Worm (Caenorhabditis elegans): ENCODE measurements around the gene C49C8.6.

The C49C8.6 gene

DNA sequence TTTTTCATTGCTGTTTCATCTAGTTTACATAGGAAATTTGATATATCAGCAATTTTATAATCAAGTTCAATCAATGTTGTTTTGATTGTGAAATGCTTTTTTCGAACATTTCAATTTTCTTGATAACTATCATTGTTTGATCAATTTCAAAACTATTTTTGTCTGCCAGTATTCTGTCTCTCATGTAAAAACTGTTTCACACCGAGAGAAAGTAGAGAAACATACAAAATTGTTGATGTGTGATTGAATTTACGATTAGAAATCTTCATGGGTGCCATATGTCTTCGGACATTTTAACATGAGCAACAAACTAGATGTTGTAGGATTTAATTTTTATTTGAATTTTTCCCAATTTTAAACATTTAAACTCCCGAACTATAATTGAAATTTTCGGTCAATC, 7.3 kb downstream of the C49C8.6 start, which contains the start of gene C49C8.2:
Gene C49C8.2, plus strand, starts transcription at position 393 of the 400 bp plus-strand sequence.
- TF ChIP-seq T23F11.4 (GFP tag; optimal IDR thresholded peaks at IDR 0.05) (no peak), pha-4 (tag; optimal IDR thresholded peaks at IDR 0.05) (no peak)

DNA sequence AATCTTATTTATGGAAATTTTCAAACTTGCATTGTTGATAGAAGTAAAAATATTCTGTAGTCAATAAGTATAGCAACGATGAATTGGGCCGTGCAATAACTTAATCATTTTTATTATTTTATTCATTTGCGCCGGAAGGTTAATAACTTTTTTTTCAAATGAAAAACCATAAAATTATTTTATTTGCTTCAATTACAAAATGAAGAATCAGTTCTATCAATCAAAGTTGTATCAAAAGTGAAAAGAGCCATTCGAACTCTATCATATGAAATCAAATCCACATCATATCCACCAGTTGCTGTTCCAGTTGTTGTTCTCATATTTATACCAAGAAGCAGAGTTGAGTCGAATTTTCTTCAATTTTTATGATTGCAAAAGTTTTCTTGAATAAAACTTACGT, 9.5 kb downstream of the C49C8.6 start, which contains the start of gene cyp-33E1:
Gene cyp-33E1, minus strand, starts transcription at position 101 of the 400 bp plus-strand sequence.
- TF ChIP-seq pag-3 (tag; optimal IDR thresholded peaks at IDR 0.05; ENCODE audit: borderline replicate concordance) (no peak), nfya-1 (tag; optimal IDR thresholded peaks at IDR 0.05) (no peak), ceh-9 (tag; optimal IDR thresholded peaks at IDR 0.05) (no peak), mec-3 (tag; optimal IDR thresholded peaks at IDR 0.05; ENCODE audit: borderline replicate concordance) (no peak), ceh-34 (tag; optimal IDR thresholded peaks at IDR 0.05) (no peak), tbx-7 (tag; optimal IDR thresholded peaks at IDR 0.05) (no peak), ets-4 (tag; optimal IDR thresholded peaks at IDR 0.05) (no peak), hlh-30 (tag; optimal IDR thresholded peaks at IDR 0.05; ENCODE audit: insufficient read depth) (no peak)

DNA sequence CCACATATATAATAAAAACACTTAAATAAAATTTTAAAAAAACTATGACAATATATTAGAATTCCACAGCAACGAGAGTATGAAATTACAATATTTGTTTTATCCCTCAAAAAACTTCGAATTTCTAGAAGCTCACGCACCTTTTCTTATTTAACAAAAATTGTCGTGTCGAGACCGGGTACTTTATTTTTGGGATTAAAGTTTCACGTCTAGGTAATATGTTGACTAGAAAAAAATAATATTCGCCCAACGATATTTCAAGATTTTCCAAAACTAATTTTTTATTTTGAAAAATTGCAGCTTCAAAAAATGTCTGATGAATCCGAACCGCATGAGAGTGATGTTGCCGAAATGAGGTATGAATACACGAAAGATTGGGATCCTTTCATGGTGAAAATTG, 13.6 kb downstream of the C49C8.6 start, which contains the start of gene C49C8.3:
Gene C49C8.3, plus strand, starts transcription at position 301 of the 400 bp plus-strand sequence.
- no peak for TF ChIP-seq unc-86 (tag; optimal IDR thresholded peaks at IDR 0.05)
- TF ChIP-seq dmd-4 (tag; optimal IDR thresholded peaks at IDR 0.05; ENCODE audit: borderline replicate concordance) = no peak
- TF ChIP-seq ceh-34 (tag; optimal IDR thresholded peaks at IDR 0.05) = no peak
- no peak for TF ChIP-seq ceh-18 (tag; optimal IDR thresholded peaks at IDR 0.05)
- TF ChIP-seq pqm-1 (tag; optimal IDR thresholded peaks at IDR 0.05) = no peak
- no peak for TF ChIP-seq pax-1 (tag; optimal IDR thresholded peaks at IDR 0.05)
- no peak for TF ChIP-seq unc-55 (GFP tag; optimal IDR thresholded peaks at IDR 0.05)
- no peak for TF ChIP-seq hlh-13 (GFP tag; optimal IDR thresholded peaks at IDR 0.05)
- TF ChIP-seq ama-1 (optimal IDR thresholded peaks at IDR 0.05) = no peak
- no peak for TF ChIP-seq pros-1 (tag; optimal IDR thresholded peaks at IDR 0.05)
- TF ChIP-seq elt-4 (tag; optimal IDR thresholded peaks at IDR 0.05) = no peak
- TF ChIP-seq Y22D7AL.16 (tag; optimal IDR thresholded peaks at IDR 0.05) = no peak
- TF ChIP-seq sdc-2 (tag; optimal IDR thresholded peaks at IDR 0.05) = no peak
- TF ChIP-seq ceh-9 (tag; optimal IDR thresholded peaks at IDR 0.05) = no peak

DNA sequence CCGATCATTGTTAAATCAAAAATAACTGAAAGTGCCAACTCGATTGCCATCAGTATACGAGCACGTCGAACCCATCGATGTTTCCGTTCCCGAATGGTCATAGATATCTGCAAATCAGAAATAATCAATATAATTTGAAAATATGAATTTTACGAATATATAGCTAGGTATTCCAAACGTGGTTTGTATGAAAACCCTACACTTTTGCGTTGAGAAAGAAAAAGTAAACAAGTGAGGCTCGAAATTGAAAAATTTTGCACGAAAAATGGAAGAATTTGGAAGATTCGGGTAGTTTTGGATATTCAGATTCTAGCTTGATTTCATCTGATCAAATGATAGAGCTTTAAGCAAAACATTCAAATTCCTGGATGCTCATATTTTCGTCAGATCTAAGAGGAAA, 19.3 kb downstream of the C49C8.6 start, which contains the start of gene F42A9.9:
Gene F42A9.9, minus strand, starts transcription at position 101 of the 400 bp plus-strand sequence.
- TF ChIP-seq fkh-10 (GFP tag; optimal IDR thresholded peaks at IDR 0.05) (no peak), ceh-6 (GFP tag; optimal IDR thresholded peaks at IDR 0.05) (no peak), ceh-14 (tag; optimal IDR thresholded peaks at IDR 0.05) (no peak), elt-4 (tag; optimal IDR thresholded peaks at IDR 0.05) (no peak), unc-42 (tag; optimal IDR thresholded peaks at IDR 0.05) (no peak), C38D4.7 (GFP tag; optimal IDR thresholded peaks at IDR 0.05) (no peak), eyg-1 (tag; optimal IDR thresholded peaks at IDR 0.05) (no peak), ahr-1 (tag; optimal IDR thresholded peaks at IDR 0.05) (no peak), unc-86 (tag; optimal IDR thresholded peaks at IDR 0.05) (no peak), nhr-232 (tag; optimal IDR thresholded peaks at IDR 0.05) (no peak), gmeb-2 (tag; optimal IDR thresholded peaks at IDR 0.05) (no peak), F13H6.1 (tag; optimal IDR thresholded peaks at IDR 0.05) (no peak), ceh-34 (tag; optimal IDR thresholded peaks at IDR 0.05) (no peak), hlh-8 (tag; optimal IDR thresholded peaks at IDR 0.05) (no peak), syd-9 (tag; optimal IDR thresholded peaks at IDR 0.05) (no peak), sox-4 (tag; optimal IDR thresholded peaks at IDR 0.05) (no peak), Y22D7AL.16 (tag; optimal IDR thresholded peaks at IDR 0.05) (no peak), pat-9 (tag; optimal IDR thresholded peaks at IDR 0.05) (no peak), odd-2 (tag; optimal IDR thresholded peaks at IDR 0.05) (no peak), K02D7.2 (tag; optimal IDR thresholded peaks at IDR 0.05) (no peak)

Measured in whole organism, late embryonic.